Fruit fly (Drosophila melanogaster) whole organism, embryonic: Measurements from ENCODE around the gene CG43137.

ENCODE experiments used
- Asciz ChIP-seq: fragments of 200-800 bp; sonication (Bioruptor generic); optimal IDR thresholded peaks from 2 replicates; lab custom pipeline; 2017; ENCODE audit warnings: missing biosample characterization, mild to moderate bottlenecking, missing genetic modification characterization, missing genetic modification reagents
- Awh ChIP-seq: fragments of 200-800 bp; sonication (Bioruptor generic); IDR thresholded peaks from 2 replicates; pipeline ENCODE4, ENCODE4 v1.3.6; 2022; ENCODE audit warnings: missing biosample characterization, missing genetic modification characterization
- Blimp-1 ChIP-seq: fragments of 200-800 bp; sonication (Bioruptor generic); optimal IDR thresholded peaks from 3 replicates; lab custom pipeline; 2018; ENCODE audit warnings: missing biosample characterization, missing genetic modification characterization, mild to moderate bottlenecking, moderate library complexity, missing genetic modification reagents
- CG10959 ChIP-seq: fragments of 200-800 bp; sonication (Bioruptor generic); IDR thresholded peaks from 2 replicates; pipeline ENCODE4 v1.3.6; 2022; ENCODE audit warnings: missing biosample characterization, missing genetic modification characterization
- CG11504 ChIP-seq: fragments of 200-800 bp; sonication (Bioruptor generic); optimal IDR thresholded peaks from 3 replicates; lab custom pipeline; 2019; ENCODE audit warnings: missing biosample characterization, mild to moderate bottlenecking, missing genetic modification characterization, moderate library complexity
- CG12236 ChIP-seq: fragments of 200-800 bp; sonication (Bioruptor generic); optimal IDR thresholded peaks from 2 replicates; lab custom pipeline; 2016; ENCODE audit warnings: missing biosample characterization, missing genetic modification characterization
- CG13424 ChIP-seq: fragments of 200-800 bp; sonication (Bioruptor generic); optimal IDR thresholded peaks from 2 replicates; lab custom pipeline; 2019; ENCODE audit warnings: missing biosample characterization, mild to moderate bottlenecking, missing genetic modification characterization, moderate library complexity
- CG14710 ChIP-seq: fragments of 200-800 bp; sonication (Bioruptor generic); optimal IDR thresholded peaks from 3 replicates; lab custom pipeline; 2019; ENCODE audit warnings: missing biosample characterization, mild to moderate bottlenecking, missing genetic modification characterization, moderate library complexity
- CG15269 ChIP-seq: fragments of 200-800 bp; sonication (Bioruptor generic); optimal IDR thresholded peaks from 2 replicates; lab custom pipeline; 2018; ENCODE audit warnings: missing biosample characterization, mild to moderate bottlenecking, missing genetic modification characterization, moderate library complexity
- CG1529 ChIP-seq: fragments of 200-800 bp; sonication (Bioruptor generic); optimal IDR thresholded peaks from 3 replicates; lab custom pipeline; 2018; ENCODE audit warnings: missing biosample characterization, missing genetic modification characterization
- CG1647 ChIP-seq: fragments of 200-800 bp; sonication (Bioruptor generic); optimal IDR thresholded peaks from 3 replicates; lab custom pipeline; 2016; ENCODE audit warnings: missing biosample characterization, missing genetic modification characterization
- CG17359 ChIP-seq: fragments of 200-800 bp; sonication (Bioruptor generic); optimal IDR thresholded peaks from 3 replicates; lab custom pipeline; 2018; ENCODE audit warnings: missing biosample characterization, mild to moderate bottlenecking, missing genetic modification characterization, moderate library complexity
- CG18599 ChIP-seq: fragments of 200-800 bp; sonication (Bioruptor generic); optimal IDR thresholded peaks from 3 replicates; lab custom pipeline; 2017; ENCODE audit warnings: missing biosample characterization, missing genetic modification characterization, mild to moderate bottlenecking, moderate library complexity, missing genetic modification reagents
- CG2678 ChIP-seq: fragments of 200-800 bp; sonication (Bioruptor generic); optimal IDR thresholded peaks from 3 replicates; lab custom pipeline; 2019; ENCODE audit warnings: missing biosample characterization, mild to moderate bottlenecking, missing genetic modification characterization, moderate library complexity
- CG2712 ChIP-seq: fragments of 200-800 bp; optimal IDR thresholded peaks from 3 replicates; lab custom pipeline; 2019; ENCODE audit warnings: missing biosample characterization, mild to moderate bottlenecking, missing genetic modification characterization, moderate library complexity
- CG30403 ChIP-seq: fragments of 200-800 bp; sonication (Bioruptor generic); optimal IDR thresholded peaks from 3 replicates; lab custom pipeline; 2016; ENCODE audit warnings: missing biosample characterization, missing genetic modification characterization
- CG31441 ChIP-seq: fragments of 200-800 bp; sonication (Bioruptor generic); IDR thresholded peaks from 2 replicates; pipeline ENCODE4 v1.3.6; 2022; ENCODE audit warnings: missing biosample characterization, missing genetic modification characterization
- CG32532 ChIP-seq: fragments of 200-800 bp; sonication (Bioruptor generic); IDR thresholded peaks from 2 replicates; pipeline ENCODE4 v1.3.6; 2022; ENCODE audit warnings: missing biosample characterization, missing genetic modification characterization
- CG3847 ChIP-seq: fragments of 200-800 bp; sonication (Bioruptor generic); IDR thresholded peaks from 2 replicates; pipeline ENCODE4 v1.3.6; 2022; ENCODE audit warnings: missing biosample characterization, missing genetic modification characterization
- CG7839 ChIP-seq: fragments of 200-800 bp; sonication (Bioruptor generic); optimal IDR thresholded peaks from 3 replicates; lab custom pipeline; 2018; ENCODE audit warnings: missing biosample characterization, mild to moderate bottlenecking, missing genetic modification characterization, moderate library complexity
- Fer1 ChIP-seq: fragments of 200-800 bp; sonication (Bioruptor generic); optimal IDR thresholded peaks from 2 replicates; lab custom pipeline; 2017; ENCODE audit warnings: missing biosample characterization, mild to moderate bottlenecking, missing genetic modification characterization
- Fer3 ChIP-seq: fragments of 200-800 bp; sonication (Bioruptor generic); optimal IDR thresholded peaks from 2 replicates; lab custom pipeline; 2018; ENCODE audit warnings: missing biosample characterization, mild to moderate bottlenecking, missing genetic modification characterization, moderate library complexity
- Hr51 ChIP-seq, 2 experiments: fragments of 200-800 bp; sonication (Bioruptor generic); optimal IDR thresholded peaks; 2 replicates in 1 of 2; 3 replicates in 1 of 2; lab custom pipeline; 2016 to 2018; ENCODE audit warnings: missing biosample characterization in 2 of 2, missing genetic modification characterization in 2 of 2, mild to moderate bottlenecking in 1 of 2, moderate library complexity in 1 of 2
- MESR4 ChIP-seq: fragments of 200-800 bp; sonication (Bioruptor generic); optimal IDR thresholded peaks from 2 replicates; lab custom pipeline; 2018; ENCODE audit warnings: missing biosample characterization, mild to moderate bottlenecking, missing genetic modification characterization, moderate library complexity
- MTF-1 ChIP-seq: fragments of 200-800 bp; sonication (Bioruptor generic); optimal IDR thresholded peaks from 2 replicates; lab custom pipeline; 2018; ENCODE audit warnings: missing biosample characterization, mild to moderate bottlenecking, missing genetic modification characterization, borderline replicate concordance
- Meics ChIP-seq: fragments of 200-800 bp; sonication (Bioruptor generic); optimal IDR thresholded peaks from 2 replicates; lab custom pipeline; 2017; ENCODE audit warnings: missing biosample characterization, mild to moderate bottlenecking, missing genetic modification characterization
- Sox102F ChIP-seq: fragments of 200-800 bp; sonication (Bioruptor generic); optimal IDR thresholded peaks from 2 replicates; lab custom pipeline; 2018; ENCODE audit warnings: missing biosample characterization, mild to moderate bottlenecking, missing genetic modification characterization, moderate library complexity
- Taf1 ChIP-seq: fragments of 200-800 bp; sonication (Bioruptor generic); IDR thresholded peaks from 2 replicates; pipeline ENCODE4 v1.3.6; 2022; ENCODE audit warnings: missing biosample characterization, missing genetic modification characterization
- bsh ChIP-seq, 2 experiments: fragments of 200-800 bp; sonication (Bioruptor generic); optimal IDR thresholded peaks; 2 replicates each; lab custom pipeline; 2017 to 2018; ENCODE audit warnings: mild to moderate bottlenecking in 2 of 2, missing biosample characterization in 2 of 2, missing genetic modification characterization in 2 of 2, moderate library complexity in 1 of 2
- croc ChIP-seq: fragments of 200-800 bp; sonication (Bioruptor generic); conservative IDR thresholded peaks from 3 replicates; pipeline ENCODE4 v1.3.6; 2022; ENCODE audit warnings: missing biosample characterization, missing genetic modification characterization
- cwo ChIP-seq: fragments of 200-800 bp; sonication (Bioruptor generic); optimal IDR thresholded peaks from 3 replicates; lab custom pipeline; 2017; ENCODE audit warnings: missing biosample characterization, missing genetic modification characterization, mild to moderate bottlenecking, moderate library complexity, missing genetic modification reagents
- dmrt99B ChIP-seq: fragments of 200-800 bp; sonication (Bioruptor generic); optimal IDR thresholded peaks from 2 replicates; lab custom pipeline; 2018; ENCODE audit warnings: missing biosample characterization, mild to moderate bottlenecking, missing genetic modification characterization, moderate library complexity
- esg ChIP-seq: fragments of 200-800 bp; sonication (Bioruptor generic); conservative IDR thresholded peaks from 2 replicates; pipeline ENCODE4 v1.3.6; 2022; ENCODE audit warnings: missing biosample characterization, missing genetic modification characterization
- fd96Cb ChIP-seq: fragments of 200-800 bp; sonication (Bioruptor generic); optimal IDR thresholded peaks from 2 replicates; lab custom pipeline; 2018; ENCODE audit warnings: missing biosample characterization, mild to moderate bottlenecking, missing genetic modification characterization, moderate library complexity
- grau ChIP-seq: fragments of 200-800 bp; optimal IDR thresholded peaks from 3 replicates; lab custom pipeline; 2019; ENCODE audit warnings: missing biosample characterization, mild to moderate bottlenecking, missing genetic modification characterization, moderate library complexity
- knrl ChIP-seq: fragments of 200-800 bp; sonication (Bioruptor generic); IDR thresholded peaks from 3 replicates; pipeline ENCODE4 v1.3.6; 2022; ENCODE audit warnings: missing biosample characterization, missing genetic modification characterization; ENCODE audit not compliant: partially characterized antibody
- lab ChIP-seq: fragments of 200-800 bp; sonication (Bioruptor generic); optimal IDR thresholded peaks from 3 replicates; lab custom pipeline; 2017; ENCODE audit warnings: missing biosample characterization, missing genetic modification characterization, mild to moderate bottlenecking, moderate library complexity, missing genetic modification reagents
- pan ChIP-seq, 4 experiments: fragments of >200 bp in 3 of 4; fragments of 200-800 bp in 1 of 4; sonication (Bioruptor generic) in 1 of 4; optimal IDR thresholded peaks in 3 of 4; IDR thresholded peaks in 1 of 4; 2 replicates each; pipeline versions ENCODE4 v1.3.6 to Lab custom; 2017 to 2022; ENCODE audit warnings: missing biosample characterization in 2 of 4, missing genetic modification characterization in 2 of 4, mixed read lengths in 1 of 4
- phol ChIP-seq: fragments of 200-800 bp; sonication (Bioruptor generic); optimal IDR thresholded peaks from 3 replicates; lab custom pipeline; 2018; ENCODE audit warnings: missing biosample characterization, mild to moderate bottlenecking, missing genetic modification characterization, moderate library complexity
- prd ChIP-seq, 3 experiments: fragments of >200 bp in 2 of 3; fragments of 200-800 bp in 1 of 3; sonication (Bioruptor generic) in 1 of 3; optimal IDR thresholded peaks in 2 of 3; IDR thresholded peaks in 1 of 3; 2 replicates in 2 of 3; 3 replicates in 1 of 3; pipeline versions ENCODE4 v1.3.6 to Lab custom; 2017 to 2022; ENCODE audit warnings: missing biosample characterization in 1 of 3, missing genetic modification characterization in 1 of 3
- scrt ChIP-seq: fragments of 200-800 bp; sonication (Bioruptor generic); optimal IDR thresholded peaks from 2 replicates; lab custom pipeline; 2018; ENCODE audit warnings: missing biosample characterization, mild to moderate bottlenecking, missing genetic modification characterization, moderate library complexity
- sim ChIP-seq: fragments of 200-800 bp; sonication (Bioruptor generic); IDR thresholded peaks from 2 replicates; pipeline ENCODE4 v1.3.6; 2022; ENCODE audit warnings: missing biosample characterization, missing genetic modification characterization
- slbo ChIP-seq: fragments of 200-800 bp; sonication (Bioruptor generic); IDR thresholded peaks from 2 replicates; pipeline ENCODE4 v1.3.6; 2022; ENCODE audit warnings: missing biosample characterization, missing genetic modification characterization
- slp2 ChIP-seq: fragments of 200-800 bp; sonication (Bioruptor generic); optimal IDR thresholded peaks from 2 replicates; lab custom pipeline; 2016; ENCODE audit warnings: missing biosample characterization, missing genetic modification characterization
- unpg ChIP-seq: fragments of 200-800 bp; sonication (Bioruptor generic); optimal IDR thresholded peaks from 3 replicates; lab custom pipeline; 2018; ENCODE audit warnings: missing biosample characterization, mild to moderate bottlenecking, missing genetic modification characterization, moderate library complexity
- zen ChIP-seq: fragments of 200-800 bp; sonication (Bioruptor generic); optimal IDR thresholded peaks from 3 replicates; lab custom pipeline; 2018; ENCODE audit warnings: missing biosample characterization, mild to moderate bottlenecking, missing genetic modification characterization, moderate library complexity
- zfh1 ChIP-seq: fragments of 200-800 bp; sonication (Bioruptor generic); IDR thresholded peaks from 3 replicates; pipeline ENCODE4 v1.3.6; 2022; ENCODE audit warnings: missing biosample characterization, missing genetic modification characterization

Gene CG43137

DNA sequence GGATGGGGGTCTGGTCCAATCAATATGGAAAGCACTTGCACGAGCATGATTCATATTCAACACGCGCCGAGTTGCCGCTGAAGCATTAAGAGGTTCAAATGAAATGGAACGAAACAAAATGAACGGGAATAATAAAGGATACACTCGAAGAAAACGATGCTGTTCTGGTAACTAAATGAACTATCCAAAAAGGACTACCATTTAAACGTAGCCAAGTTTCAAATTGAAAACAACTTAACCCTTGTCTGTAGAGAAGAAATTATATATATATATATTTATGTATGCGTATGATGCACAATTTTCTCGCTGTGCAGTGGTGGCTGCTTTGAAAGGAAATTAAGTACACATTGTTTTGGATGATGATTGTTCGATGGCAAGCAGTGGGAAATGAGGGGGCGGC is 12.3 kb downstream of the CG43137 start:
- peak; percentile 29 for TF ChIP-seq Fer1 (GFP tag; lab: Kevin White, UChicago)
- peak; percentile 12 for TF ChIP-seq Blimp-1 (GFP tag; lab: Kevin White, UChicago)
- peak in 1 of 2 experiments; percentile 9 for TF ChIP-seq Hr51 (GFP tag; optimal IDR thresholded peaks at IDR 0.05; lab: Kevin White, UChicago)
- peak; percentile 18 for TF ChIP-seq zen (tag; lab: Kevin White, UChicago)
- 0 out of 2 replicates have a peak, but pooled peaks have one; percentile 14 for TF ChIP-seq esg (GFP tag; lab: Robert Waterston, UW)
- TF ChIP-seq Taf1 (GFP tag; lab: Robert Waterston, UW), result no peak
- TF ChIP-seq sim, result no peak
- TF ChIP-seq prd (optimal IDR thresholded peaks at IDR 0.05; lab: Kevin White, UChicago), result no peak
- TF ChIP-seq prd (GFP tag; IDR thresholded peaks at IDR 0.05; lab: Robert Waterston, UW), result peak; percentile 50; the same call in 2 of the 3 replicates
- peak; percentile 38; the same call in 1 of the 2 replicates for TF ChIP-seq slbo (GFP tag; lab: Robert Waterston, UW)
- TF ChIP-seq unpg (GFP tag; lab: Kevin White, UChicago), result peak; percentile 10
- TF ChIP-seq CG11504 (tag; lab: Kevin White, UChicago), result peak; percentile 49
- no peak for TF ChIP-seq CG12236 (GFP tag; lab: Kevin White, UChicago)
- TF ChIP-seq dmrt99B (tag; lab: Kevin White, UChicago), result peak; percentile 41
- TF ChIP-seq CG3847 (GFP tag; lab: Robert Waterston, UW), result peak; percentile 9; the same call in 1 of the 2 replicates
- no peak for TF ChIP-seq CG30403 (GFP tag; lab: Kevin White, UChicago)
- TF ChIP-seq MESR4 (GFP tag; lab: Kevin White, UChicago), result no peak
- no peak for TF ChIP-seq Awh (GFP tag; lab: Robert Waterston, UW)
- TF ChIP-seq CG1647, result no peak
- peak in 1 of 2 experiments; percentile 20 for TF ChIP-seq bsh (GFP tag; optimal IDR thresholded peaks at IDR 0.05; lab: Kevin White, UChicago)
- peak; percentile 8 for TF ChIP-seq CG15269 (tag; lab: Kevin White, UChicago)
- TF ChIP-seq CG31441, result 0 out of 2 replicates have a peak, but pooled peaks have one; percentile 27
- no peak for TF ChIP-seq CG1529
- TF ChIP-seq scrt (GFP tag; lab: Kevin White, UChicago), result peak; percentile 13
- peak; percentile 2 for TF ChIP-seq CG14710 (tag; lab: Kevin White, UChicago)
- no peak for TF ChIP-seq MTF-1 (GFP tag; lab: Kevin White, UChicago)
- peak; percentile 1 for TF ChIP-seq CG13424
- TF ChIP-seq CG10959 (GFP tag; lab: Robert Waterston, UW), result 0 out of 2 replicates have a peak, but pooled peaks have one; percentile 16
- TF ChIP-seq croc (GFP tag; lab: Robert Waterston, UW), result no peak
- peak; percentile 16 for TF ChIP-seq Sox102F (GFP tag; lab: Kevin White, UChicago)
- peak; percentile 16 for TF ChIP-seq cwo
- TF ChIP-seq CG18599 (GFP tag; lab: Kevin White, UChicago), result peak; percentile 50
- peak; percentile 27 for TF ChIP-seq grau
- peak; percentile 29 for TF ChIP-seq CG17359 (tag; lab: Kevin White, UChicago)
- no peak for TF ChIP-seq knrl (GFP tag; lab: Robert Waterston, UW)
- peak; percentile 30 for TF ChIP-seq CG2712 (tag; lab: Kevin White, UChicago)
- peak; percentile 14 for TF ChIP-seq fd96Cb (tag; lab: Kevin White, UChicago)
- TF ChIP-seq Fer3 (tag; lab: Kevin White, UChicago), result peak; percentile 27
- peak; percentile 7; the same call in 1 of the 3 replicates for TF ChIP-seq zfh1 (GFP tag; lab: Robert Waterston, UW)
- no peak for TF ChIP-seq Asciz (GFP tag; lab: Kevin White, UChicago)
- peak; percentile 47 for TF ChIP-seq CG2678
- TF ChIP-seq pan (optimal IDR thresholded peaks at IDR 0.05; lab: Kevin White, UChicago), result no peak
- TF ChIP-seq pan (GFP tag; optimal IDR thresholded peaks at IDR 0.05 in 1 of 2, IDR thresholded peaks at IDR 0.05 in 1 of 2), result peak in 1 of 2 experiments; percentile 15
- TF ChIP-seq Meics (GFP tag; lab: Kevin White, UChicago), result peak; percentile 3
- TF ChIP-seq slp2 (GFP tag; lab: Kevin White, UChicago), result no peak
- TF ChIP-seq CG7839 (tag; lab: Kevin White, UChicago), result peak; percentile 60
- TF ChIP-seq lab (GFP tag; lab: Kevin White, UChicago), result peak; percentile 48
- peak; percentile 18 for TF ChIP-seq phol (tag; lab: Kevin White, UChicago)
- peak; percentile 30; the same call in 1 of the 2 replicates for TF ChIP-seq CG32532 (GFP tag; lab: Robert Waterston, UW)
